Worm (Caenorhabditis elegans) whole organism, L4 larva: ENCODE data around the gene C35B1.3.
A peak's percentile ranks its signal among the peaks of the same experiment; 100 is the strongest.

Source experiments
- F10B5.3 ChIP-seq: sonication (generic microtip); optimal IDR thresholded peaks from 2 replicates; lab custom pipeline; 2016; ENCODE audit warnings: mild to moderate bottlenecking, missing genetic modification characterization, missing compliant biosample characterization
- T20F7.1 ChIP-seq: fragments of 200-800 bp; sonication (Bioruptor generic); optimal IDR thresholded peaks from 2 replicates; lab custom pipeline; 2018; ENCODE audit warnings: mild to moderate bottlenecking, missing genetic modification characterization, missing compliant biosample characterization
- Y105C5A.15 ChIP-seq: fragments of 200-800 bp; sonication (Bioruptor generic); IDR thresholded peaks from 2 replicates; pipeline ENCODE4 v1.3.6; 2022; ENCODE audit warnings: missing genetic modification characterization, missing compliant biosample characterization
- Y48G9A.11 ChIP-seq: fragments of 200-800 bp; sonication (Bioruptor generic); IDR thresholded peaks from 2 replicates; pipeline ENCODE4 v1.3.6; 2022; ENCODE audit warnings: missing genetic modification reagents, missing genetic modification characterization, missing compliant biosample characterization
- Y75B8A.6 ChIP-seq: fragments of 200-800 bp; sonication (Bioruptor generic); IDR thresholded peaks from 2 replicates; pipeline ENCODE4 v1.3.6; 2022; ENCODE audit warnings: missing genetic modification reagents, missing genetic modification characterization, missing compliant biosample characterization
- aha-1 ChIP-seq: fragments of 150-350 bp; peaks from one replicate; lab custom pipeline; 2014; ENCODE audit warnings: missing biosample characterization, missing genetic modification characterization
- arid-1 ChIP-seq: fragments of 200-800 bp; sonication (Bioruptor generic); conservative IDR thresholded peaks from 2 replicates; pipeline ENCODE4 v1.3.6; 2022; ENCODE audit warnings: missing genetic modification reagents, missing genetic modification characterization, missing compliant biosample characterization
- ceh-20 ChIP-seq: fragments of 200-800 bp; sonication (Bioruptor generic); IDR thresholded peaks from 2 replicates; pipeline ENCODE4 v1.3.6; 2022; ENCODE audit warnings: missing genetic modification reagents, missing genetic modification characterization, missing compliant biosample characterization
- ceh-28 ChIP-seq: fragments of 150-350 bp; optimal IDR thresholded peaks from 2 replicates; lab custom pipeline; 2014; ENCODE audit warnings: missing biosample characterization, missing genetic modification reagents, missing genetic modification characterization
- ceh-32 ChIP-seq: sonication (generic microtip); optimal IDR thresholded peaks from 2 replicates; lab custom pipeline; 2016; ENCODE audit warnings: mild to moderate bottlenecking, missing genetic modification characterization, missing compliant biosample characterization; ENCODE audit not compliant: poor library complexity
- ceh-82 ChIP-seq: sonication (generic microtip); optimal IDR thresholded peaks from 2 replicates; lab custom pipeline; 2017; ENCODE audit warnings: missing biosample characterization, missing genetic modification characterization
- daf-16 ChIP-seq, 3 experiments: sonication (generic microtip); optimal IDR thresholded peaks; 2 replicates each; lab custom pipeline; 2016 to 2017; ENCODE audit warnings: missing genetic modification characterization in 3 of 3, missing genetic modification reagents in 3 of 3, mild to moderate bottlenecking in 2 of 3, missing compliant biosample characterization in 2 of 3, missing biosample characterization in 1 of 3, moderate library complexity in 1 of 3
- dmd-8 ChIP-seq: fragments of 200-800 bp; sonication (Bioruptor generic); IDR thresholded peaks from 2 replicates; pipeline ENCODE4 v1.3.6; 2022; ENCODE audit warnings: missing genetic modification characterization, missing compliant biosample characterization
- dpl-1 ChIP-seq: fragments of 150-350 bp; optimal IDR thresholded peaks from 2 replicates; lab custom pipeline; 2014; ENCODE audit warnings: missing biosample characterization, missing genetic modification reagents, missing genetic modification characterization
- dve-1 ChIP-seq: sonication (generic microtip); optimal IDR thresholded peaks from 2 replicates; lab custom pipeline; 2017; ENCODE audit warnings: antibody characterized with exemption, mild to moderate bottlenecking, missing genetic modification characterization, missing compliant biosample characterization; ENCODE audit not compliant: insufficient read depth
- hif-1 ChIP-seq, 2 experiments: sonication (generic microtip); optimal IDR thresholded peaks; 2 replicates each; lab custom pipeline; 2016 to 2017; ENCODE audit warnings: missing compliant biosample characterization in 2 of 2, missing genetic modification characterization in 2 of 2, missing genetic modification reagents in 2 of 2, missing genotype in 2 of 2, mild to moderate bottlenecking in 1 of 2
- hlh-11 ChIP-seq: fragments of 200-800 bp; sonication (Bioruptor generic); optimal IDR thresholded peaks from 2 replicates; lab custom pipeline; 2018; ENCODE audit warnings: mild to moderate bottlenecking, missing genetic modification characterization, missing compliant biosample characterization
- lin-13 ChIP-seq: fragments of 150-350 bp; optimal IDR thresholded peaks from 2 replicates; lab custom pipeline; 2014; ENCODE audit warnings: missing biosample characterization, missing genetic modification reagents, missing genetic modification characterization
- lin-29 ChIP-seq: fragments of 200-800 bp; sonication (Bioruptor generic); IDR thresholded peaks from 2 replicates; pipeline ENCODE4 v1.3.6; 2022; ENCODE audit warnings: missing genetic modification reagents, missing genetic modification characterization, missing compliant biosample characterization
- lsy-2 ChIP-seq, 2 experiments: fragments of 150-350 bp in 1 of 2; sonication (generic microtip) in 1 of 2; optimal IDR thresholded peaks; 2 replicates each; lab custom pipeline; 2014 to 2017; ENCODE audit warnings: missing biosample characterization in 2 of 2, missing genetic modification characterization in 2 of 2
- madf-9 ChIP-seq: fragments of 200-800 bp; sonication (Bioruptor generic); conservative IDR thresholded peaks from 2 replicates; pipeline ENCODE4 v1.3.6; 2022; ENCODE audit warnings: missing genetic modification reagents, missing genetic modification characterization, missing compliant biosample characterization
- mdl-1 ChIP-seq, 2 experiments: fragments of 150-350 bp in 1 of 2; sonication (generic microtip) in 1 of 2; optimal IDR thresholded peaks; 2 replicates each; lab custom pipeline; 2014 to 2017; ENCODE audit warnings: missing biosample characterization in 2 of 2, missing genetic modification characterization in 2 of 2
- mes-2 ChIP-seq: sonication (generic microtip); optimal IDR thresholded peaks from 2 replicates; lab custom pipeline; 2016; ENCODE audit warnings: missing genotype, mild to moderate bottlenecking, missing genetic modification characterization, missing compliant biosample characterization; ENCODE audit not compliant: poor library complexity, severe bottlenecking
- mxl-2 ChIP-seq: fragments of 200-800 bp; sonication (Bioruptor generic); conservative IDR thresholded peaks from 2 replicates; pipeline ENCODE4 v1.3.6; 2022; ENCODE audit warnings: missing genetic modification reagents, missing genetic modification characterization, missing compliant biosample characterization
- mxl-3 ChIP-seq: fragments of 200-800 bp; sonication (Bioruptor generic); optimal IDR thresholded peaks from 2 replicates; lab custom pipeline; 2018; ENCODE audit warnings: mild to moderate bottlenecking, missing genetic modification characterization, missing compliant biosample characterization
- nhr-28 ChIP-seq: fragments of 150-350 bp; optimal IDR thresholded peaks from 2 replicates; lab custom pipeline; 2014; ENCODE audit warnings: missing biosample characterization, missing genetic modification characterization
- nhr-41 ChIP-seq: fragments of 200-800 bp; sonication (Bioruptor generic); IDR thresholded peaks from 2 replicates; pipeline ENCODE4 v1.3.6; 2022; ENCODE audit warnings: missing genetic modification reagents, missing genetic modification characterization, missing compliant biosample characterization
- nhr-6 ChIP-seq: fragments of 150-350 bp; optimal IDR thresholded peaks from 2 replicates; lab custom pipeline; 2014; ENCODE audit warnings: missing biosample characterization, missing genetic modification characterization
- pha-4 ChIP-seq, 2 experiments: fragments of 150-350 bp in 1 of 2; fragments of 200-800 bp in 1 of 2; sonication (Bioruptor generic) in 1 of 2; IDR thresholded peaks in 1 of 2; optimal IDR thresholded peaks in 1 of 2; 2 replicates each; pipeline versions ENCODE4 v1.3.6 to Lab custom; 2014 to 2022; ENCODE audit warnings: missing genetic modification characterization in 2 of 2, missing genetic modification reagents in 2 of 2, missing biosample characterization in 1 of 2, missing compliant biosample characterization in 1 of 2
- set-16 ChIP-seq: fragments of 200-800 bp; sonication (Bioruptor generic); IDR thresholded peaks from 2 replicates; pipeline ENCODE4 v1.3.6; 2022; ENCODE audit warnings: missing genetic modification reagents, missing genetic modification characterization, missing compliant biosample characterization
- skn-1 ChIP-seq: fragments of 150-350 bp; optimal IDR thresholded peaks from 2 replicates; lab custom pipeline; 2014; ENCODE audit warnings: missing biosample characterization, missing genetic modification characterization
- snpc-1.2 ChIP-seq: fragments of 200-800 bp; sonication (Bioruptor generic); IDR thresholded peaks from 2 replicates; pipeline ENCODE4 v1.3.6; 2022; ENCODE audit warnings: missing genetic modification reagents, missing genetic modification characterization, missing compliant biosample characterization
- tra-1 ChIP-seq: fragments of 200-800 bp; sonication (Bioruptor generic); IDR thresholded peaks from 2 replicates; pipeline ENCODE4 v1.3.6; 2022; ENCODE audit warnings: missing genetic modification reagents, missing genetic modification characterization, missing compliant biosample characterization
- zfp-2 ChIP-seq: sonication (generic microtip); optimal IDR thresholded peaks from 2 replicates; lab custom pipeline; 2016; ENCODE audit warnings: mild to moderate bottlenecking, missing genetic modification characterization, missing compliant biosample characterization
- zfp-3 ChIP-seq: fragments of 200-800 bp; sonication (Bioruptor generic); conservative IDR thresholded peaks from 2 replicates; pipeline ENCODE4 v1.3.6; 2022; ENCODE audit warnings: missing genetic modification reagents, missing genetic modification characterization, missing compliant biosample characterization
- zip-11 ChIP-seq: fragments of 200-800 bp; sonication (Bioruptor generic); IDR thresholded peaks from 2 replicates; pipeline ENCODE4 v1.3.6; 2022; ENCODE audit warnings: missing genetic modification characterization, missing compliant biosample characterization
- ztf-11 ChIP-seq: fragments of 150-350 bp; optimal IDR thresholded peaks from 2 replicates; lab custom pipeline; 2014; ENCODE audit warnings: missing biosample characterization, missing genetic modification characterization

Gene C35B1.3

DNA sequence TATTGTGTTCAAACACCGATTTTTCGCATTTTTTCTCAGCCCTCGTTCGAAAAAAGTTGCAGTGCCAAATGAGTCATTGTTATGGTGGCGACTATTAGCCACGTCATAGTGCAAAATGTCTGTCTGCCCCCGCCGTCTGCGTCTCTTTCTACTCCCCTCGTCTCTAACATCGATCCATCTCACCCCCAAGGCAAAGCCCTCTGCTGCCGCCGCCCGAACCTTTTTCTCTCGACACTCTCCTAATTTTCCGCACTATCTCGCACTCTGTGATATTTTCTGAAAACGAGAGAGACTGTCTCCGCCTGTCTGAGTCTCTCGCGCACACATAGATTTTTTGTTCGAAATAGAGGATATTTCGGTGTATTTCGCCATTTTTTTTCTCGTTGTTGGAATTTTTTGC lies 12.1 kb downstream of the C35B1.3 start (continued):
- TF ChIP-seq snpc-1.2 (GFP tag; lab: Robert Waterston, UW) (no peak), zfp-2 (tag; lab: Kevin White, UChicago) (peak; percentile 3), ceh-28 (peak; percentile 62), Y105C5A.15 (GFP tag; lab: Robert Waterston, UW) (no peak), Y75B8A.6 (GFP tag; lab: Robert Waterston, UW) (no peak), lin-29 (no peak), F10B5.3 (no peak), nhr-41 (GFP tag; lab: Robert Waterston, UW) (no peak), dve-1 (tag; lab: Kevin White, UChicago) (peak; percentile 89), arid-1 (GFP tag; lab: Robert Waterston, UW) (no peak; the same call in 1 of the 2 replicates), hif-1 (tag; optimal IDR thresholded peaks at IDR 0.05; lab: Kevin White, UChicago) (peak in 1 of 2 experiments; percentile 47), Y48G9A.11 (GFP tag; lab: Robert Waterston, UW) (no peak), nhr-28 (tag; lab: Kevin White, UChicago) (peak; percentile 56), aha-1 (tag; lab: Kevin White, UChicago) (peak; percentile 94), pha-4 (GFP tag; IDR thresholded peaks at IDR 0.05; lab: Robert Waterston, UW) (peak; percentile 72), pha-4 (tag; optimal IDR thresholded peaks at IDR 0.05; lab: Kevin White, UChicago) (no peak), T20F7.1 (no peak), ceh-82 (tag; lab: Kevin White, UChicago) (no peak), dpl-1 (GFP tag; lab: Kevin White, UChicago) (peak; percentile 52), skn-1 (tag; lab: Kevin White, UChicago) (no peak), lin-13 (GFP tag; lab: Kevin White, UChicago) (no peak), ztf-11 (tag; lab: Kevin White, UChicago) (no peak), set-16 (GFP tag; lab: Robert Waterston, UW) (peak; percentile 63; the same call in 1 of the 2 replicates), mxl-3 (GFP tag; lab: Kevin White, UChicago) (no peak), mxl-2 (GFP tag; lab: Robert Waterston, UW) (no peak), mdl-1 (tag; optimal IDR thresholded peaks at IDR 0.05; lab: Kevin White, UChicago) (peak in 1 of 2 experiments; percentile 59)

DNA sequence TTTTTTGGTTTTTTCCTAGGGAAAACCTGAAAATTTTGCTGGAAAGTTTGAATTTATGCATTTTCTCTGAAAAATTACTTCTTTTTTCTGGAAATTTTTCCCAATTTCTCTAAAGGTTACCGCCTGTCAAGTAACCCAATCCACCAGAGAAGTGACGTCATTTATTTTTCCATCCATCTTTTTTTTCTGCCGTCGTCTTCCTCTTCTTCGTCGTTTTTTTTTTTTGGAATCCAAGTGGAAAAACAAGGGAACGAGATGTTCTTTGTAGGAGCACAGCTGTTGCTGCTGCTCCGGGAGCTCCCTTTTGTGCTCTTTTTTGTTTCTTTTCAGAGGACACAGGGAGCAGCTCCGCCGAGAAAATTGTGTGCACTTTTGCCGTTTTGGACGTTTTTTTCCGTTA lies 13.4 kb downstream of the C35B1.3 start:
- TF ChIP-seq aha-1 (tag; lab: Kevin White, UChicago) (peak; percentile 86), set-16 (GFP tag; lab: Robert Waterston, UW) (no peak), tra-1 (no peak), ceh-32 (no peak), daf-16 (GFP tag; optimal IDR thresholded peaks at IDR 0.05; lab: Kevin White, UChicago) (peak in 1 of 2 experiments; percentile 69), daf-16 (tag; optimal IDR thresholded peaks at IDR 0.05; lab: Kevin White, UChicago) (no peak), madf-9 (no peak), zip-11 (GFP tag; lab: Robert Waterston, UW) (no peak), nhr-28 (tag; lab: Kevin White, UChicago) (no peak), mes-2 (tag; lab: Kevin White, UChicago) (peak; percentile 1), nhr-6 (no peak), ceh-20 (GFP tag; lab: Robert Waterston, UW) (0 out of 2 replicates have a peak, but pooled peaks have one; percentile 20), lsy-2 (tag; optimal IDR thresholded peaks at IDR 0.05; lab: Kevin White, UChicago) (peak in 1 of 2 experiments; percentile 12), dmd-8 (GFP tag; lab: Robert Waterston, UW) (no peak), zfp-3 (no peak), hlh-11 (peak; percentile 16)
- TF ChIP-seq, all 104 proteins: peak for 6

DNA sequence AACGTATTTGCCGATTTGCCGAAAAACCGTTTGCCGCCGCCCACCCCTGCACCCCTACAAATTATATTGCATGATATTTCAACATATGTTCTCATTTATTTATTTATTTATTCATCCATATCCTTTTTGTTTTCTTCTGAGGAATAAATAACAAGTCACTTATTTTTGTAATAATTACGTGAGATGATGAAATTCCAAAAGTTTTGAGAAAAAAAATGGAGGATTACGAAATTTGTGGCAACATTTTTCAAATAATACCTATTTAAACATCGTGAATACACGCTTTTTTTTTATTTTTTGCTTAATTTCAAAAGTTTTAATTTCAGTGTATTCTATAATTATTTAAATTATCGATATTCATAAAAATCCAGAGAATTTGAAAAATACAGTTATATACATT lies 16.0 kb downstream of the C35B1.3 start:
- TF ChIP-seq aha-1 (tag; lab: Kevin White, UChicago) (peak; percentile 61), daf-16 (GFP tag; optimal IDR thresholded peaks at IDR 0.05; lab: Kevin White, UChicago) (no peak), daf-16 (tag; optimal IDR thresholded peaks at IDR 0.05; lab: Kevin White, UChicago) (no peak), madf-9 (peak; percentile 26; the same call in 1 of the 2 replicates)
